Worm (Caenorhabditis elegans) whole organism, young adult: Measurements from ENCODE around the gene clec-173.

Source experiments
- B0019.2 ChIP-seq: fragments of 200-800 bp; sonication (Bioruptor generic); conservative IDR thresholded peaks from 2 replicates; pipeline ENCODE4 v1.3.6; 2022; ENCODE audit warnings: missing genetic modification reagents, missing genetic modification characterization, missing compliant biosample characterization
- B0336.3 ChIP-seq: fragments of 200-800 bp; sonication (Bioruptor generic); IDR thresholded peaks from 2 replicates; pipeline ENCODE4 v1.3.6; 2022; ENCODE audit warnings: missing genetic modification characterization, missing compliant biosample characterization
- C06A6.2 ChIP-seq: fragments of 200-800 bp; sonication (Bioruptor generic); conservative IDR thresholded peaks from 2 replicates; pipeline ENCODE4 v1.3.6; 2022; ENCODE audit warnings: missing genetic modification characterization, missing compliant biosample characterization
- D2030.7 ChIP-seq: fragments of 200-800 bp; sonication (Bioruptor generic); IDR thresholded peaks from 2 replicates; pipeline ENCODE4 v1.3.6; 2022; ENCODE audit warnings: missing genetic modification reagents, missing genetic modification characterization, missing compliant biosample characterization
- F22D6.2 ChIP-seq: sonication (generic microtip); optimal IDR thresholded peaks from 2 replicates; lab custom pipeline; 2016; ENCODE audit warnings: mild to moderate bottlenecking, missing genetic modification characterization, missing compliant biosample characterization
- F33H1.4 ChIP-seq: fragments of 200-800 bp; sonication (Bioruptor generic); IDR thresholded peaks from 2 replicates; pipeline ENCODE4 v1.3.6; 2022; ENCODE audit warnings: missing genetic modification reagents, missing genetic modification characterization, missing compliant biosample characterization
- F57C9.4 ChIP-seq: sonication (generic microtip); optimal IDR thresholded peaks from 2 replicates; lab custom pipeline; 2017; ENCODE audit warnings: mild to moderate bottlenecking, missing genetic modification characterization, missing compliant biosample characterization
- Y53F4B.3 ChIP-seq: fragments of 200-800 bp; sonication (Bioruptor generic); IDR thresholded peaks from 2 replicates; pipeline ENCODE4 v1.3.6; 2022; ENCODE audit warnings: missing genetic modification reagents, missing genetic modification characterization, missing compliant biosample characterization
- Y53G8AR.9 ChIP-seq: fragments of 200-800 bp; sonication (Bioruptor generic); conservative IDR thresholded peaks from 2 replicates; pipeline ENCODE4 v1.3.6; 2022; ENCODE audit warnings: missing genetic modification reagents, missing genetic modification characterization, missing compliant biosample characterization
- Y67H2A.10 ChIP-seq: fragments of 200-800 bp; sonication (Bioruptor generic); conservative IDR thresholded peaks from 2 replicates; pipeline ENCODE4 v1.3.6; 2022; ENCODE audit warnings: missing genetic modification reagents, missing genetic modification characterization, missing compliant biosample characterization
- ZK185.1 ChIP-seq: sonication (generic microtip); optimal IDR thresholded peaks from 2 replicates; lab custom pipeline; 2016; ENCODE audit warnings: mild to moderate bottlenecking, missing genetic modification characterization, missing compliant biosample characterization; ENCODE audit not compliant: poor library complexity, severe bottlenecking
- athp-1 ChIP-seq: sonication (generic microtip); optimal IDR thresholded peaks from 2 replicates; lab custom pipeline; 2017; ENCODE audit warnings: mild to moderate bottlenecking, missing genetic modification characterization, missing compliant biosample characterization
- attf-3 ChIP-seq: fragments of 200-800 bp; sonication (Bioruptor generic); conservative IDR thresholded peaks from 2 replicates; pipeline ENCODE4 v1.3.6; 2022; ENCODE audit warnings: missing genetic modification reagents, missing genetic modification characterization, missing compliant biosample characterization
- cebp-2 ChIP-seq: fragments of 200-800 bp; sonication (Bioruptor generic); IDR thresholded peaks from 2 replicates; pipeline ENCODE4 v1.3.6; 2022; ENCODE audit warnings: missing genetic modification characterization, missing compliant biosample characterization
- ceh-100 ChIP-seq: fragments of 200-800 bp; sonication (Bioruptor generic); IDR thresholded peaks from 2 replicates; pipeline ENCODE4 v1.3.6; 2022; ENCODE audit warnings: missing genetic modification reagents, missing genetic modification characterization, missing compliant biosample characterization
- ceh-27 ChIP-seq: fragments of 200-800 bp; sonication (Bioruptor generic); optimal IDR thresholded peaks from 2 replicates; lab custom pipeline; 2018; ENCODE audit warnings: mild to moderate bottlenecking, missing genetic modification characterization, moderate library complexity, missing compliant biosample characterization
- ceh-40 ChIP-seq: fragments of 200-800 bp; sonication (Bioruptor generic); IDR thresholded peaks from 2 replicates; pipeline ENCODE4 v1.3.6; 2022; ENCODE audit warnings: missing genetic modification characterization, missing compliant biosample characterization
- ceh-58 ChIP-seq: fragments of 200-800 bp; sonication (Bioruptor generic); IDR thresholded peaks from 2 replicates; pipeline ENCODE4 v1.3.6; 2022; ENCODE audit warnings: missing genetic modification characterization, missing compliant biosample characterization
- dox-1 ChIP-seq: fragments of 200-800 bp; sonication (Bioruptor generic); IDR thresholded peaks from 2 replicates; pipeline ENCODE4 v1.3.6; 2022; ENCODE audit warnings: missing genetic modification reagents, missing genetic modification characterization, missing compliant biosample characterization
- egl-18 ChIP-seq: fragments of 200-800 bp; sonication (Bioruptor generic); IDR thresholded peaks from 2 replicates; pipeline ENCODE4 v1.3.6; 2022; ENCODE audit warnings: missing genetic modification reagents, missing genetic modification characterization, missing compliant biosample characterization
- egl-44 ChIP-seq: fragments of 200-800 bp; sonication (Bioruptor generic); IDR thresholded peaks from 2 replicates; pipeline ENCODE4 v1.3.6; 2022; ENCODE audit warnings: missing genetic modification reagents, missing genetic modification characterization, missing compliant biosample characterization
- egrh-3 ChIP-seq: fragments of 200-800 bp; sonication (Bioruptor generic); IDR thresholded peaks from 2 replicates; pipeline ENCODE4 v1.3.6; 2022; ENCODE audit warnings: missing genetic modification reagents, missing genetic modification characterization, missing compliant biosample characterization
- ekl-4 ChIP-seq: fragments of 200-800 bp; sonication (Bioruptor generic); IDR thresholded peaks from 2 replicates; pipeline ENCODE4 v1.3.6; 2022; ENCODE audit warnings: missing genetic modification reagents, missing genetic modification characterization, missing compliant biosample characterization
- fkh-3 ChIP-seq: sonication (generic microtip); optimal IDR thresholded peaks from 2 replicates; lab custom pipeline; 2016; ENCODE audit warnings: mild to moderate bottlenecking, missing genetic modification characterization, missing compliant biosample characterization
- hsf-1 ChIP-seq: fragments of 200-800 bp; sonication (Bioruptor generic); IDR thresholded peaks from 2 replicates; pipeline ENCODE4 v1.3.6; 2022; ENCODE audit warnings: missing genetic modification reagents, missing genetic modification characterization, missing compliant biosample characterization
- let-607 ChIP-seq, 2 experiments: fragments of 200-800 bp in 1 of 2; sonication (Bioruptor generic) in 1 of 2; sonication (generic microtip) in 1 of 2; optimal IDR thresholded peaks; 2 replicates each; lab custom pipeline; 2016 to 2018; ENCODE audit warnings: mild to moderate bottlenecking in 2 of 2, missing compliant biosample characterization in 2 of 2, missing genetic modification characterization in 2 of 2, moderate library complexity in 2 of 2, missing genotype in 1 of 2
- lin-26 ChIP-seq: fragments of 200-800 bp; sonication (Bioruptor generic); IDR thresholded peaks from 2 replicates; pipeline ENCODE4 v1.3.6; 2022; ENCODE audit warnings: missing genetic modification reagents, missing genetic modification characterization, missing compliant biosample characterization
- lin-40 ChIP-seq: sonication (generic microtip); optimal IDR thresholded peaks from 2 replicates; lab custom pipeline; 2016; ENCODE audit warnings: missing genetic modification characterization, mild to moderate bottlenecking, missing compliant biosample characterization, missing genotype, missing genetic modification reagents
- lsy-27 ChIP-seq: sonication (generic microtip); optimal IDR thresholded peaks from 2 replicates; lab custom pipeline; 2017; ENCODE audit warnings: missing genetic modification characterization, mild to moderate bottlenecking, missing compliant biosample characterization, antibody characterized with exemption, missing genotype, borderline replicate concordance; ENCODE audit not compliant: insufficient read depth
- madf-10 ChIP-seq: sonication (generic microtip); optimal IDR thresholded peaks from 2 replicates; lab custom pipeline; 2016; ENCODE audit warnings: mild to moderate bottlenecking, missing genetic modification characterization, missing compliant biosample characterization
- madf-3 ChIP-seq: fragments of 200-800 bp; sonication (Bioruptor generic); IDR thresholded peaks from 2 replicates; pipeline ENCODE4 v1.3.6; 2022; ENCODE audit warnings: missing genetic modification reagents, missing genetic modification characterization, missing compliant biosample characterization
- madf-6 ChIP-seq: fragments of 200-800 bp; sonication (Bioruptor generic); IDR thresholded peaks from 2 replicates; pipeline ENCODE4 v1.3.6; 2022; ENCODE audit warnings: missing genetic modification reagents, missing genetic modification characterization, missing compliant biosample characterization
- nhr-80 ChIP-seq: sonication (generic microtip); optimal IDR thresholded peaks from 2 replicates; lab custom pipeline; 2016; ENCODE audit warnings: missing genetic modification characterization, missing compliant biosample characterization
- pha-4 ChIP-seq: fragments of 150-350 bp; sonication (generic microtip); optimal IDR thresholded peaks from 2 replicates; lab custom pipeline; 2014; ENCODE audit warnings: missing biosample characterization, missing genetic modification reagents, missing genetic modification characterization
- rcor-1 ChIP-seq: fragments of 200-800 bp; sonication (Bioruptor generic); IDR thresholded peaks from 2 replicates; pipeline ENCODE4 v1.3.6; 2022; ENCODE audit warnings: missing genetic modification reagents, missing genetic modification characterization, missing compliant biosample characterization
- snpc-4 ChIP-seq, 5 experiments: fragments of 150-350 bp in 1 of 5; sonication (generic microtip) in 4 of 5; optimal IDR thresholded peaks; 2 replicates each; lab custom pipeline; 2014 to 2018; ENCODE audit warnings: missing genetic modification characterization in 5 of 5, missing biosample characterization in 3 of 5, antibody characterized with exemption in 2 of 5, mild to moderate bottlenecking in 2 of 5, missing compliant biosample characterization in 2 of 5, missing genotype in 2 of 5, moderate library complexity in 2 of 5, missing genetic modification reagents in 1 of 5
- somi-1 ChIP-seq: fragments of 200-800 bp; sonication (Bioruptor generic); optimal IDR thresholded peaks from 2 replicates; lab custom pipeline; 2018; ENCODE audit warnings: mild to moderate bottlenecking, missing genetic modification characterization, missing compliant biosample characterization
- sptf-2 ChIP-seq: fragments of 200-800 bp; sonication (Bioruptor generic); optimal IDR thresholded peaks from 2 replicates; lab custom pipeline; 2018; ENCODE audit warnings: mild to moderate bottlenecking, missing genetic modification characterization, missing compliant biosample characterization
- unc-62 ChIP-seq: fragments of 150-350 bp; optimal IDR thresholded peaks from 2 replicates; lab custom pipeline; 2014; ENCODE audit warnings: missing biosample characterization, missing genetic modification reagents, missing genetic modification characterization
- zfh-2 ChIP-seq: fragments of 200-800 bp; sonication (Bioruptor generic); conservative IDR thresholded peaks from 2 replicates; pipeline ENCODE4 v1.3.6; 2022; ENCODE audit warnings: missing genetic modification reagents, missing genetic modification characterization, missing compliant biosample characterization
- ztf-26 ChIP-seq: sonication (generic microtip); optimal IDR thresholded peaks from 2 replicates; lab custom pipeline; 2017; ENCODE audit warnings: missing genetic modification characterization, missing compliant biosample characterization
- ztf-3 ChIP-seq: fragments of 200-800 bp; sonication (Bioruptor generic); optimal IDR thresholded peaks from 2 replicates; lab custom pipeline; 2018; ENCODE audit warnings: mild to moderate bottlenecking, missing genetic modification characterization, missing compliant biosample characterization

Gene clec-173

DNA sequence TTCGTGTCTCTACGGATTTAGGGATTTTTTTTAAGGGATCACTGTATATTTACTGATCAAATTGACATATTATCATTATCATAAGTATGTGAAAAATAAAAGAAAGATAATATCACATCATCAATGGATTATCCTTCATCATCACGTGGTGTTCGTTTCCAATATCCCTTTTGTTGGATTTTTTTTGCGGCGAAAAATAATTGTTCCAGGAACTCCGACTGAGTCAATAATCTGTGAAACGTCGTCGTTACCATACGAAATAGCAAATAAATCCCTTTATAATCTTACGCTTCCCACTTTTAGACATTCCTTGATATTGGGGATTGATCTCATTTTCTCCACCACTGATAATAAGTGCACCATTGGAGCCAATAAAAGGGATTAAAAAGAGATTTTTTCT, 17.5 kb downstream of the clec-173 start:
- TF ChIP-seq madf-6 (GFP tag; lab: Robert Waterston, UW) (no peak), ceh-40 (GFP tag; lab: Robert Waterston, UW) (no peak), unc-62 (GFP tag; lab: Kevin White, UChicago) (no peak)

ce11 chrIV:3246873-3247272, 20.6 kb downstream of the clec-173 start:
- TF ChIP-seq F22D6.2 (tag; lab: Kevin White, UChicago) (no peak), sptf-2 (GFP tag; lab: Kevin White, UChicago) (no peak), F57C9.4 (tag; lab: Kevin White, UChicago) (no peak), Y53F4B.3 (GFP tag; lab: Robert Waterston, UW) (no peak), egl-18 (GFP tag; lab: Robert Waterston, UW) (no peak), unc-62 (GFP tag; lab: Kevin White, UChicago) (no peak), lin-26 (no peak), cebp-2 (GFP tag; lab: Robert Waterston, UW) (no peak), fkh-3 (tag; lab: Kevin White, UChicago) (no peak), Y67H2A.10 (GFP tag; lab: Robert Waterston, UW) (no peak), let-607 (tag; optimal IDR thresholded peaks at IDR 0.05; lab: Kevin White, UChicago) (no peak), athp-1 (tag; lab: Kevin White, UChicago) (no peak), egl-44 (no peak), C06A6.2 (GFP tag; lab: Robert Waterston, UW) (no peak), ceh-100 (GFP tag; lab: Robert Waterston, UW) (no peak), lsy-27 (tag; lab: Kevin White, UChicago) (no peak), snpc-4 (GFP tag; optimal IDR thresholded peaks at IDR 0.05; lab: Kevin White, UChicago) (no peak), snpc-4 (tag; optimal IDR thresholded peaks at IDR 0.05; lab: Kevin White, UChicago) (no peak), madf-6 (GFP tag; lab: Robert Waterston, UW) (no peak), dox-1 (GFP tag; lab: Robert Waterston, UW) (no peak)

DNA sequence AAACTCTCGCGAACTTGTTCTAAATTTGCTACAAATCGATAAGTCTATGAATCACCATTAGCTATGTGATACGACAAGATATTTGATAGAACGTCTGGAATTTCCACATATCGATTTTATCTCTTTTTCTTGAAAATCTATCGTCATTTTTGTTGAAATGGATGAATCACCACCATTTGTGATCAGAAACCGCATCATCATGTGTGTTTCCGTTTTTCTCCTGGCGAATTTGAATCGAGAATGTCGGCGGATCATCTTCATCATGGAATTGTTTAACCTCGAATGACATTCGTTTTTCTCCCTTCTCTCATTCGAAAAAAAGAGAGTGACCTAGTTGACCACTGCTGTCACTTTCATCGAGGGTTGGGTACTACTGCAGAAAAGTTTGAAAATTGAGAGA, 33.2 kb downstream of the clec-173 start:
- TF ChIP-seq madf-3 (GFP tag; lab: Robert Waterston, UW), result no peak
- 0 out of 2 replicates have a peak, but pooled peaks have one; percentile 32 for TF ChIP-seq Y53G8AR.9 (GFP tag; lab: Robert Waterston, UW)
- TF ChIP-seq lin-40 (tag; lab: Kevin White, UChicago), result peak; percentile 12
- TF ChIP-seq, all 124 proteins: peak for 2

DNA sequence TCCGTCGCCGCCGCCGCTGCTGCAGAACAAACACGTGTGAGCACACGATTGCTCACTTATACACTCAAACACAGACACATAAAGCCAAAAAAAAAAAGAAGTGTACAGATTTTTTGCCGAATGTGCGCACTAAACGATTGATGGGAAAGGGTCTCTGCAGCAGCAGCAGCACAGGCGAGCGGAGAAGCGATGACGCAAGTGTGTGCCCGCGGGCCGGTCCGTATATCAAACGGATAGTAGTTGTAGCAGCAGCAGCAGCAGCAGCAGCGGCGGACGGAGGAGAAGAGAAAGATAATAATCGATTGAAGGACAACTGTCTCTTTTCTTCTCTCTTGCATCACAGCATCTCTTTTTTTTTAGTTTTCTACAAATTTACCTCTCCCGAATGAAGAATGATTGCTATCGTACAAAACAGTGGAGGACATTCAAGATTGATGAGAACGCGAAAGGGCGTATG, 34.0 kb downstream of the clec-173 start:
- TF ChIP-seq ekl-4 (no peak), let-607 (tag; optimal IDR thresholded peaks at IDR 0.05; lab: Kevin White, UChicago) (peak in 1 of 2 experiments; percentile 35), attf-3 (no peak), pha-4 (tag; lab: Kevin White, UChicago) (no peak), D2030.7 (GFP tag; lab: Robert Waterston, UW) (no peak), B0019.2 (GFP tag; lab: Robert Waterston, UW) (no peak), ztf-26 (tag; lab: Kevin White, UChicago) (peak; percentile 5), ceh-58 (no peak), F22D6.2 (tag; lab: Kevin White, UChicago) (no peak), zfh-2 (peak; percentile 83), F33H1.4 (no peak), somi-1 (GFP tag; lab: Kevin White, UChicago) (peak; percentile 5), ceh-27 (GFP tag; lab: Kevin White, UChicago) (no peak), rcor-1 (GFP tag; lab: Robert Waterston, UW) (no peak), F57C9.4 (tag; lab: Kevin White, UChicago) (no peak), madf-3 (GFP tag; lab: Robert Waterston, UW) (0 out of 2 replicates have a peak, but pooled peaks have one; percentile 46), nhr-80 (peak; percentile 34), madf-10 (tag; lab: Kevin White, UChicago) (peak; percentile 28), B0336.3 (GFP tag; lab: Robert Waterston, UW) (no peak; the same call in 1 of the 2 replicates), ZK185.1 (peak; percentile 40), hsf-1 (GFP tag; lab: Robert Waterston, UW) (no peak), egrh-3 (peak; percentile 69), ztf-3 (GFP tag; lab: Kevin White, UChicago) (no peak), egl-18 (GFP tag; lab: Robert Waterston, UW) (no peak)
